Worm (Caenorhabditis elegans) whole organism, young adult: ENCODE results near the gene gakh-1.

ENCODE experiments used
- B0019.2 ChIP-seq: fragments of 200-800 bp; sonication (Bioruptor generic); conservative IDR thresholded peaks from 2 replicates; pipeline ENCODE4 v1.3.6; 2022; ENCODE audit warnings: missing genetic modification reagents, missing genetic modification characterization, missing compliant biosample characterization
- B0336.3 ChIP-seq: fragments of 200-800 bp; sonication (Bioruptor generic); IDR thresholded peaks from 2 replicates; pipeline ENCODE4 v1.3.6; 2022; ENCODE audit warnings: missing genetic modification characterization, missing compliant biosample characterization
- D2030.7 ChIP-seq: fragments of 200-800 bp; sonication (Bioruptor generic); IDR thresholded peaks from 2 replicates; pipeline ENCODE4 v1.3.6; 2022; ENCODE audit warnings: missing genetic modification reagents, missing genetic modification characterization, missing compliant biosample characterization
- F10E7.11 ChIP-seq: sonication (generic microtip); optimal IDR thresholded peaks from 2 replicates; lab custom pipeline; 2017; ENCODE audit warnings: mild to moderate bottlenecking, missing genetic modification characterization, moderate library complexity, missing compliant biosample characterization
- F22D6.2 ChIP-seq: sonication (generic microtip); optimal IDR thresholded peaks from 2 replicates; lab custom pipeline; 2016; ENCODE audit warnings: mild to moderate bottlenecking, missing genetic modification characterization, missing compliant biosample characterization
- K11D2.4 ChIP-seq: fragments of 200-800 bp; sonication (Bioruptor generic); IDR thresholded peaks from 2 replicates; pipeline ENCODE4 v1.3.6; 2022; ENCODE audit warnings: missing genetic modification reagents, missing genetic modification characterization, missing compliant biosample characterization
- T26A5.8 ChIP-seq: sonication (generic microtip); optimal IDR thresholded peaks from 2 replicates; lab custom pipeline; 2016; ENCODE audit warnings: missing genetic modification characterization, missing compliant biosample characterization
- Y53F4B.3 ChIP-seq: fragments of 200-800 bp; sonication (Bioruptor generic); IDR thresholded peaks from 2 replicates; pipeline ENCODE4 v1.3.6; 2022; ENCODE audit warnings: missing genetic modification reagents, missing genetic modification characterization, missing compliant biosample characterization
- Y79H2A.3 ChIP-seq: fragments of 200-800 bp; sonication (Bioruptor generic); conservative IDR thresholded peaks from 2 replicates; pipeline ENCODE4 v1.3.6; 2022; ENCODE audit warnings: missing genetic modification reagents, missing genetic modification characterization, missing compliant biosample characterization
- ama-1 ChIP-seq, 3 experiments: fragments of 150-350 bp in 1 of 3; sonication (generic microtip) in 2 of 3; optimal IDR thresholded peaks; 2 replicates each; lab custom pipeline; 2014 to 2018; ENCODE audit warnings: missing biosample characterization in 2 of 3, missing genetic modification characterization in 2 of 3, missing genetic modification reagents in 2 of 3
- aptf-3 ChIP-seq: fragments of 200-800 bp; sonication (Bioruptor generic); IDR thresholded peaks from 2 replicates; pipeline ENCODE4 v1.3.6; 2022; ENCODE audit warnings: missing genetic modification characterization, missing compliant biosample characterization
- attf-3 ChIP-seq: fragments of 200-800 bp; sonication (Bioruptor generic); conservative IDR thresholded peaks from 2 replicates; pipeline ENCODE4 v1.3.6; 2022; ENCODE audit warnings: missing genetic modification reagents, missing genetic modification characterization, missing compliant biosample characterization
- attf-5 ChIP-seq: fragments of 200-800 bp; sonication (Bioruptor generic); optimal IDR thresholded peaks from 2 replicates; lab custom pipeline; 2018; ENCODE audit warnings: mild to moderate bottlenecking, missing genetic modification characterization, missing compliant biosample characterization
- attf-6 ChIP-seq: fragments of 200-800 bp; sonication (Bioruptor generic); IDR thresholded peaks from 2 replicates; pipeline ENCODE4 v1.3.6; 2022; ENCODE audit warnings: missing genetic modification reagents, missing genetic modification characterization, missing compliant biosample characterization
- ccch-3 ChIP-seq: fragments of 200-800 bp; sonication (Bioruptor generic); optimal IDR thresholded peaks from 2 replicates; lab custom pipeline; 2018; ENCODE audit warnings: mild to moderate bottlenecking, missing genetic modification characterization, missing compliant biosample characterization
- cebp-1 ChIP-seq, 2 experiments: fragments of 200-800 bp in 1 of 2; sonication (Bioruptor generic) in 1 of 2; sonication (generic microtip) in 1 of 2; IDR thresholded peaks in 1 of 2; optimal IDR thresholded peaks in 1 of 2; 2 replicates each; pipeline versions ENCODE4 v1.3.6 to Lab custom; 2017 to 2022; ENCODE audit warnings: missing compliant biosample characterization in 2 of 2, missing genetic modification characterization in 2 of 2, mild to moderate bottlenecking in 1 of 2, missing genetic modification reagents in 1 of 2, moderate library complexity in 1 of 2
- ceh-40 ChIP-seq: fragments of 200-800 bp; sonication (Bioruptor generic); IDR thresholded peaks from 2 replicates; pipeline ENCODE4 v1.3.6; 2022; ENCODE audit warnings: missing genetic modification characterization, missing compliant biosample characterization
- ceh-91 ChIP-seq: fragments of 200-800 bp; sonication (Bioruptor generic); IDR thresholded peaks from 2 replicates; pipeline ENCODE4 v1.3.6; 2022; ENCODE audit warnings: missing genetic modification reagents, missing genetic modification characterization, missing compliant biosample characterization
- dox-1 ChIP-seq: fragments of 200-800 bp; sonication (Bioruptor generic); IDR thresholded peaks from 2 replicates; pipeline ENCODE4 v1.3.6; 2022; ENCODE audit warnings: missing genetic modification reagents, missing genetic modification characterization, missing compliant biosample characterization
- dpff-1 ChIP-seq: sonication (generic microtip); optimal IDR thresholded peaks from 2 replicates; lab custom pipeline; 2017; ENCODE audit warnings: mild to moderate bottlenecking, missing genetic modification characterization, missing compliant biosample characterization
- dpl-1 ChIP-seq: fragments of 150-350 bp; optimal IDR thresholded peaks from 2 replicates; lab custom pipeline; 2014; ENCODE audit warnings: missing biosample characterization, missing genetic modification reagents, missing genetic modification characterization
- efl-1 ChIP-seq: fragments of 150-350 bp; optimal IDR thresholded peaks from 2 replicates; lab custom pipeline; 2014; ENCODE audit warnings: missing biosample characterization, missing genetic modification reagents, missing genetic modification characterization
- egrh-3 ChIP-seq: fragments of 200-800 bp; sonication (Bioruptor generic); IDR thresholded peaks from 2 replicates; pipeline ENCODE4 v1.3.6; 2022; ENCODE audit warnings: missing genetic modification reagents, missing genetic modification characterization, missing compliant biosample characterization
- let-607 ChIP-seq, 2 experiments: fragments of 200-800 bp in 1 of 2; sonication (Bioruptor generic) in 1 of 2; sonication (generic microtip) in 1 of 2; optimal IDR thresholded peaks; 2 replicates each; lab custom pipeline; 2016 to 2018; ENCODE audit warnings: mild to moderate bottlenecking in 2 of 2, missing compliant biosample characterization in 2 of 2, missing genetic modification characterization in 2 of 2, moderate library complexity in 2 of 2, missing genotype in 1 of 2
- lin-35 ChIP-seq, 3 experiments: fragments of 150-350 bp in 2 of 3; sonication (generic microtip) in 1 of 3; optimal IDR thresholded peaks; 2 replicates each; lab custom pipeline; 2014 to 2018; ENCODE audit warnings: missing biosample characterization in 3 of 3, missing genetic modification characterization in 3 of 3, missing genetic modification reagents in 3 of 3
- lir-1 ChIP-seq: fragments of 200-800 bp; sonication (Bioruptor generic); conservative IDR thresholded peaks from 2 replicates; pipeline ENCODE4 v1.3.6; 2022; ENCODE audit warnings: missing genetic modification reagents, missing genetic modification characterization, missing compliant biosample characterization
- lsl-1 ChIP-seq: fragments of 200-800 bp; sonication (Bioruptor generic); optimal IDR thresholded peaks from 2 replicates; lab custom pipeline; 2018; ENCODE audit warnings: mild to moderate bottlenecking, missing genetic modification characterization, moderate library complexity, missing compliant biosample characterization
- madf-10 ChIP-seq: sonication (generic microtip); optimal IDR thresholded peaks from 2 replicates; lab custom pipeline; 2016; ENCODE audit warnings: mild to moderate bottlenecking, missing genetic modification characterization, missing compliant biosample characterization
- mcd-1 ChIP-seq: fragments of 200-800 bp; sonication (Bioruptor generic); IDR thresholded peaks from 2 replicates; pipeline ENCODE4 v1.3.6; 2022; ENCODE audit warnings: missing genetic modification reagents, missing genetic modification characterization, missing compliant biosample characterization
- mel-28 ChIP-seq: sonication (generic microtip); optimal IDR thresholded peaks from 2 replicates; lab custom pipeline; 2016; ENCODE audit warnings: borderline replicate concordance, mild to moderate bottlenecking, missing genetic modification characterization, missing compliant biosample characterization
- mxl-1 ChIP-seq: sonication (generic microtip); optimal IDR thresholded peaks from 2 replicates; lab custom pipeline; 2016; ENCODE audit warnings: missing genetic modification characterization, missing compliant biosample characterization
- nfya-1 ChIP-seq: sonication (generic microtip); optimal IDR thresholded peaks from 2 replicates; lab custom pipeline; 2017; ENCODE audit warnings: antibody characterized with exemption, missing compliant biosample characterization, missing genetic modification characterization, borderline replicate concordance; ENCODE audit not compliant: insufficient read depth
- nfyb-1 ChIP-seq: fragments of 200-800 bp; sonication (Bioruptor generic); IDR thresholded peaks from 2 replicates; pipeline ENCODE4 v1.3.6; 2022; ENCODE audit warnings: missing genetic modification reagents, missing genetic modification characterization, missing compliant biosample characterization
- nhr-80 ChIP-seq: sonication (generic microtip); optimal IDR thresholded peaks from 2 replicates; lab custom pipeline; 2016; ENCODE audit warnings: missing genetic modification characterization, missing compliant biosample characterization
- nhr-90 ChIP-seq: sonication (generic microtip); optimal IDR thresholded peaks from 2 replicates; lab custom pipeline; 2016; ENCODE audit warnings: missing genotype, mild to moderate bottlenecking, missing genetic modification characterization, missing compliant biosample characterization
- pbrm-1 ChIP-seq: fragments of 200-800 bp; sonication (Bioruptor generic); IDR thresholded peaks from 2 replicates; pipeline ENCODE4 v1.3.6; 2022; ENCODE audit warnings: missing genetic modification reagents, missing genetic modification characterization, missing compliant biosample characterization
- pha-4 ChIP-seq: fragments of 150-350 bp; sonication (generic microtip); optimal IDR thresholded peaks from 2 replicates; lab custom pipeline; 2014; ENCODE audit warnings: missing biosample characterization, missing genetic modification reagents, missing genetic modification characterization
- rec-8 ChIP-seq, 2 experiments: sonication (generic microtip); optimal IDR thresholded peaks; 2 replicates each; lab custom pipeline; 2016; ENCODE audit warnings: mild to moderate bottlenecking in 2 of 2, missing genetic modification characterization in 2 of 2, missing genetic modification reagents in 2 of 2, missing genotype in 2 of 2, missing biosample characterization in 1 of 2, missing compliant biosample characterization in 1 of 2, moderate library complexity in 1 of 2
- repo-1 ChIP-seq: sonication (generic microtip); optimal IDR thresholded peaks from 2 replicates; lab custom pipeline; 2017; ENCODE audit warnings: mild to moderate bottlenecking, missing genetic modification characterization, missing compliant biosample characterization
- rpc-1 ChIP-seq, 2 experiments: fragments of 150-350 bp in 1 of 2; sonication (generic microtip) in 1 of 2; optimal IDR thresholded peaks; 2 replicates each; lab custom pipeline; 2014 to 2018; ENCODE audit warnings: missing biosample characterization in 1 of 2, missing genetic modification characterization in 1 of 2, missing genetic modification reagents in 1 of 2, missing genotype in 1 of 2
- snpc-4 ChIP-seq, 5 experiments: fragments of 150-350 bp in 1 of 5; sonication (generic microtip) in 4 of 5; optimal IDR thresholded peaks; 2 replicates each; lab custom pipeline; 2014 to 2018; ENCODE audit warnings: missing genetic modification characterization in 5 of 5, missing biosample characterization in 3 of 5, antibody characterized with exemption in 2 of 5, mild to moderate bottlenecking in 2 of 5, missing compliant biosample characterization in 2 of 5, missing genotype in 2 of 5, moderate library complexity in 2 of 5, missing genetic modification reagents in 1 of 5
- somi-1 ChIP-seq: fragments of 200-800 bp; sonication (Bioruptor generic); optimal IDR thresholded peaks from 2 replicates; lab custom pipeline; 2018; ENCODE audit warnings: mild to moderate bottlenecking, missing genetic modification characterization, missing compliant biosample characterization
- sptf-2 ChIP-seq: fragments of 200-800 bp; sonication (Bioruptor generic); optimal IDR thresholded peaks from 2 replicates; lab custom pipeline; 2018; ENCODE audit warnings: mild to moderate bottlenecking, missing genetic modification characterization, missing compliant biosample characterization
- tbp1 ChIP-seq: fragments of 200-800 bp; sonication (Bioruptor generic); optimal IDR thresholded peaks from 2 replicates; lab custom pipeline; 2018; ENCODE audit warnings: mild to moderate bottlenecking, missing genetic modification characterization, missing compliant biosample characterization
- ztf-18 ChIP-seq: sonication (generic microtip); optimal IDR thresholded peaks from 2 replicates; lab custom pipeline; 2016; ENCODE audit warnings: missing genotype, mild to moderate bottlenecking, missing genetic modification characterization, missing compliant biosample characterization
- ztf-22 ChIP-seq: fragments of 200-800 bp; sonication (Bioruptor generic); optimal IDR thresholded peaks from 2 replicates; lab custom pipeline; 2018; ENCODE audit warnings: mild to moderate bottlenecking, missing genetic modification characterization, moderate library complexity, missing compliant biosample characterization
- ztf-3 ChIP-seq: fragments of 200-800 bp; sonication (Bioruptor generic); optimal IDR thresholded peaks from 2 replicates; lab custom pipeline; 2018; ENCODE audit warnings: mild to moderate bottlenecking, missing genetic modification characterization, missing compliant biosample characterization

The gakh-1 gene

DNA sequence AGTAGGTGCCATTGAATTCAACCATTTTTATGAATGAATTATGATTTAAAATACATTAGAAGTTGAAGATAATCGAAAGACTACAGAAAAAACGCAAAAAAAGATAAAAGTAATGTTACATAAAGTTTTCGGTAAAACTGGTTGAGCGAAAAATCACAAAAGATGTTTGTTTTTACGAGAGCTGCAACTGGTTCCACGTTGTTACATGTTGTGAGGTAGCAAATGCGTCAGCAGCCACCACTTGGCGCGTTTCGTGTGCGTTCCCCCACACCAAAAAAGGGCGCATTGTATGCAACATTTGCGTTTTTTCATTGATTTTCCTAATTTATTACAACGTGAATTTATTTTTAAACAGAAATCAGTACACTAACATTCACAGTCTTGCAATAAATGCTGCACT, at the start of gene gakh-1:
Gene gakh-1 (plus strand): TSS at position 347 of the 400 bp plus-strand sequence.
- TF ChIP-seq attf-3 (GFP tag; lab: Robert Waterston, UW) (no peak), lir-1 (GFP tag; lab: Robert Waterston, UW) (no peak), ceh-40 (no peak), mxl-1 (tag; lab: Kevin White, UChicago) (no peak), rec-8 (tag; optimal IDR thresholded peaks at IDR 0.05; lab: Kevin White, UChicago) (no peak), repo-1 (no peak), pbrm-1 (peak; percentile 53; the same call in 1 of the 2 replicates), attf-5 (GFP tag; lab: Kevin White, UChicago) (peak; percentile 12), pha-4 (no peak), mcd-1 (GFP tag; lab: Robert Waterston, UW) (peak; percentile 31; the same call in 1 of the 2 replicates), lsl-1 (GFP tag; lab: Kevin White, UChicago) (no peak), T26A5.8 (tag; lab: Kevin White, UChicago) (no peak), ztf-3 (GFP tag; lab: Kevin White, UChicago) (no peak), tbp1 (GFP tag; lab: Kevin White, UChicago) (no peak), ama-1 (optimal IDR thresholded peaks at IDR 0.05; lab: Kevin White, UChicago) (no peak), ama-1 (GFP tag; optimal IDR thresholded peaks at IDR 0.05; lab: Kevin White, UChicago) (no peak), nhr-90 (no peak), rpc-1 (optimal IDR thresholded peaks at IDR 0.05; lab: Kevin White, UChicago) (no peak), rpc-1 (tag; optimal IDR thresholded peaks at IDR 0.05; lab: Kevin White, UChicago) (no peak), ceh-91 (GFP tag; lab: Robert Waterston, UW) (no peak), F10E7.11 (no peak), egrh-3 (no peak), snpc-4 (GFP tag; optimal IDR thresholded peaks at IDR 0.05; lab: Kevin White, UChicago) (no peak), snpc-4 (tag; optimal IDR thresholded peaks at IDR 0.05; lab: Kevin White, UChicago) (no peak), B0336.3 (GFP tag; lab: Robert Waterston, UW) (no peak), nhr-80 (peak; percentile 57), let-607 (tag; optimal IDR thresholded peaks at IDR 0.05; lab: Kevin White, UChicago) (peak; percentile 96 to 97), K11D2.4 (peak; percentile 69; the same call in 1 of the 2 replicates), lin-35 (GFP tag; optimal IDR thresholded peaks at IDR 0.05; lab: Kevin White, UChicago) (peak in 1 of 3 experiments; percentile 30), cebp-1 (GFP tag; IDR thresholded peaks at IDR 0.05; lab: Robert Waterston, UW) (no peak), cebp-1 (tag; optimal IDR thresholded peaks at IDR 0.05; lab: Kevin White, UChicago) (no peak), ccch-3 (no peak), dpff-1 (tag; lab: Kevin White, UChicago) (no peak), madf-10 (tag; lab: Kevin White, UChicago) (no peak), somi-1 (no peak), ztf-22 (GFP tag; lab: Kevin White, UChicago) (no peak), B0019.2 (GFP tag; lab: Robert Waterston, UW) (no peak), ztf-18 (tag; lab: Kevin White, UChicago) (peak; percentile 92), D2030.7 (GFP tag; lab: Robert Waterston, UW) (no peak), nfya-1 (no peak), F22D6.2 (tag; lab: Kevin White, UChicago) (peak; percentile 10), nfyb-1 (GFP tag; lab: Robert Waterston, UW) (no peak), Y79H2A.3 (GFP tag; lab: Robert Waterston, UW) (no peak), aptf-3 (GFP tag; lab: Robert Waterston, UW) (no peak), mel-28 (tag; lab: Kevin White, UChicago) (no peak), attf-6 (GFP tag; lab: Robert Waterston, UW) (no peak), dox-1 (GFP tag; lab: Robert Waterston, UW) (peak; percentile 48), Y53F4B.3 (GFP tag; lab: Robert Waterston, UW) (no peak), efl-1 (GFP tag; lab: Kevin White, UChicago) (no peak), sptf-2 (no peak), dpl-1 (no peak)
